Fruit fly (Drosophila melanogaster) whole organism, embryonic: Measurements from ENCODE around the gene Wwox.
A peak's percentile ranks its signal among the peaks of the same experiment; 100 is the strongest.

Experiments
- Ada2b ChIP-seq: fragments of 200-800 bp; sonication (Bioruptor generic); IDR thresholded peaks from 2 replicates; pipeline ENCODE4 v1.3.6; 2022; ENCODE audit warnings: missing biosample characterization, missing genetic modification characterization
- Bteb2 ChIP-seq: fragments of 200-800 bp; sonication (Bioruptor generic); optimal IDR thresholded peaks from 2 replicates; lab custom pipeline; 2016; ENCODE audit warnings: missing biosample characterization, missing genetic modification characterization
- CG1024 ChIP-seq: fragments of 200-800 bp; sonication (Bioruptor generic); IDR thresholded peaks from 2 replicates; pipeline ENCODE4 v1.3.6; 2022; ENCODE audit warnings: missing biosample characterization, missing genetic modification characterization
- CG10274 ChIP-seq: fragments of 200-800 bp; sonication (Bioruptor generic); optimal IDR thresholded peaks from 3 replicates; lab custom pipeline; 2017; ENCODE audit warnings: missing biosample characterization, mild to moderate bottlenecking, missing genetic modification characterization
- CG10366 ChIP-seq: fragments of 200-800 bp; sonication (Bioruptor generic); IDR thresholded peaks from 2 replicates; pipeline ENCODE4 v1.3.6; 2022; ENCODE audit warnings: missing biosample characterization, missing genetic modification characterization
- CG11695 ChIP-seq: fragments of 200-800 bp; sonication (Bioruptor generic); IDR thresholded peaks from 3 replicates; pipeline ENCODE4 v1.3.6; 2022; ENCODE audit warnings: missing biosample characterization, missing genetic modification characterization
- CG11723 ChIP-seq: fragments of 200-800 bp; sonication (Bioruptor generic); optimal IDR thresholded peaks from 2 replicates; lab custom pipeline; 2017; ENCODE audit warnings: missing biosample characterization, mild to moderate bottlenecking, missing genetic modification characterization
- CG12299 ChIP-seq: fragments of 200-800 bp; sonication (Bioruptor generic); optimal IDR thresholded peaks from 2 replicates; lab custom pipeline; 2018; ENCODE audit warnings: missing biosample characterization, mild to moderate bottlenecking, missing genetic modification characterization
- CG13287 ChIP-seq: fragments of 200-800 bp; sonication (Bioruptor generic); IDR thresholded peaks from 2 replicates; pipeline ENCODE4 v1.3.6; 2022; ENCODE audit warnings: missing biosample characterization, missing genetic modification characterization; ENCODE audit not compliant: partially characterized antibody
- CG13624 ChIP-seq: fragments of 200-800 bp; sonication (Bioruptor generic); optimal IDR thresholded peaks from 2 replicates; lab custom pipeline; 2016; ENCODE audit warnings: missing biosample characterization, missing genetic modification characterization
- CG14441 ChIP-seq: fragments of 200-800 bp; sonication (Bioruptor generic); IDR thresholded peaks from 2 replicates; pipeline ENCODE4 v1.3.6; 2022; ENCODE audit warnings: missing biosample characterization, missing genetic modification characterization
- CG14710 ChIP-seq: fragments of 200-800 bp; sonication (Bioruptor generic); optimal IDR thresholded peaks from 3 replicates; lab custom pipeline; 2019; ENCODE audit warnings: missing biosample characterization, mild to moderate bottlenecking, missing genetic modification characterization, moderate library complexity
- CG1603 ChIP-seq: fragments of 200-800 bp; sonication (Bioruptor generic); optimal IDR thresholded peaks from 2 replicates; lab custom pipeline; 2019; ENCODE audit warnings: missing biosample characterization, mild to moderate bottlenecking, missing genetic modification characterization, moderate library complexity
- CG17361 ChIP-seq: fragments of 200-800 bp; sonication (Bioruptor generic); IDR thresholded peaks from 3 replicates; pipeline ENCODE4 v1.3.6; 2022; ENCODE audit warnings: missing biosample characterization, missing genetic modification characterization
- CG2116 ChIP-seq: fragments of 200-800 bp; sonication (Bioruptor generic); optimal IDR thresholded peaks from 3 replicates; lab custom pipeline; 2018; ENCODE audit warnings: missing biosample characterization, mild to moderate bottlenecking, missing genetic modification characterization
- CG30403 ChIP-seq: fragments of 200-800 bp; sonication (Bioruptor generic); optimal IDR thresholded peaks from 3 replicates; lab custom pipeline; 2016; ENCODE audit warnings: missing biosample characterization, missing genetic modification characterization
- CG31441 ChIP-seq: fragments of 200-800 bp; sonication (Bioruptor generic); IDR thresholded peaks from 2 replicates; pipeline ENCODE4 v1.3.6; 2022; ENCODE audit warnings: missing biosample characterization, missing genetic modification characterization
- CG32772 ChIP-seq: fragments of 200-800 bp; sonication (Bioruptor generic); IDR thresholded peaks from 2 replicates; pipeline ENCODE4 v1.3.6; 2022; ENCODE audit warnings: missing biosample characterization, missing genetic modification characterization
- CG3281 ChIP-seq: fragments of 200-800 bp; sonication (Bioruptor generic); optimal IDR thresholded peaks from 3 replicates; lab custom pipeline; 2017; ENCODE audit warnings: missing biosample characterization, mild to moderate bottlenecking, missing genetic modification characterization
- CG34224 ChIP-seq: fragments of 200-800 bp; sonication (Bioruptor generic); IDR thresholded peaks from 3 replicates; pipeline ENCODE4 v1.3.6; 2022; ENCODE audit warnings: missing biosample characterization, missing genetic modification characterization; ENCODE audit not compliant: partially characterized antibody
- CG34376 ChIP-seq: fragments of 200-800 bp; sonication (Bioruptor generic); optimal IDR thresholded peaks from 2 replicates; lab custom pipeline; 2018; ENCODE audit warnings: missing biosample characterization, mild to moderate bottlenecking, missing genetic modification characterization
- CG7745 ChIP-seq: fragments of 200-800 bp; sonication (Bioruptor generic); optimal IDR thresholded peaks from 2 replicates; lab custom pipeline; 2018; ENCODE audit warnings: missing biosample characterization, mild to moderate bottlenecking, missing genetic modification characterization, moderate library complexity
- CG8281 ChIP-seq: fragments of 200-800 bp; sonication (Bioruptor generic); optimal IDR thresholded peaks from 2 replicates; lab custom pipeline; 2018; ENCODE audit warnings: missing biosample characterization, mild to moderate bottlenecking, missing genetic modification characterization, moderate library complexity
- CG9437 ChIP-seq: fragments of 200-800 bp; sonication (Bioruptor generic); optimal IDR thresholded peaks from 2 replicates; lab custom pipeline; 2018; ENCODE audit warnings: missing biosample characterization, mild to moderate bottlenecking, missing genetic modification characterization
- CG9797 ChIP-seq: fragments of 200-800 bp; sonication (Bioruptor generic); optimal IDR thresholded peaks from 3 replicates; lab custom pipeline; 2018; ENCODE audit warnings: missing biosample characterization, mild to moderate bottlenecking, missing genetic modification characterization
- D19B ChIP-seq: fragments of 200-800 bp; sonication (Bioruptor generic); optimal IDR thresholded peaks from 2 replicates; lab custom pipeline; 2017; ENCODE audit warnings: missing biosample characterization, mild to moderate bottlenecking, missing genetic modification characterization
- Dfd ChIP-seq, 2 experiments: fragments of >200 bp; optimal IDR thresholded peaks; 2 replicates each; lab custom pipeline; 2017; ENCODE audit warnings: missing biosample characterization in 2 of 2, missing genetic modification characterization in 2 of 2
- Drgx ChIP-seq: fragments of 200-800 bp; sonication (Bioruptor generic); IDR thresholded peaks from 2 replicates; pipeline ENCODE4 v1.3.6; 2022; ENCODE audit warnings: missing biosample characterization, missing genetic modification characterization
- Hr51 ChIP-seq, 2 experiments: fragments of 200-800 bp; sonication (Bioruptor generic); optimal IDR thresholded peaks; 2 replicates in 1 of 2; 3 replicates in 1 of 2; lab custom pipeline; 2016 to 2018; ENCODE audit warnings: missing biosample characterization in 2 of 2, missing genetic modification characterization in 2 of 2, mild to moderate bottlenecking in 1 of 2, moderate library complexity in 1 of 2
- Jarid2 ChIP-seq: fragments of 200-800 bp; sonication (Bioruptor generic); optimal IDR thresholded peaks from 3 replicates; lab custom pipeline; 2017; ENCODE audit warnings: mild to moderate bottlenecking, missing biosample characterization, missing genetic modification reagents, missing genetic modification characterization
- MESR4 ChIP-seq: fragments of 200-800 bp; sonication (Bioruptor generic); optimal IDR thresholded peaks from 2 replicates; lab custom pipeline; 2018; ENCODE audit warnings: missing biosample characterization, mild to moderate bottlenecking, missing genetic modification characterization, moderate library complexity
- NC2α ChIP-seq: fragments of 200-800 bp; sonication (Bioruptor generic); optimal IDR thresholded peaks from 2 replicates; lab custom pipeline; 2016; ENCODE audit warnings: missing biosample characterization, missing genetic modification characterization
- Sox102F ChIP-seq: fragments of 200-800 bp; sonication (Bioruptor generic); optimal IDR thresholded peaks from 2 replicates; lab custom pipeline; 2018; ENCODE audit warnings: missing biosample characterization, mild to moderate bottlenecking, missing genetic modification characterization, moderate library complexity
- ato ChIP-seq: fragments of 200-800 bp; sonication (Bioruptor generic); IDR thresholded peaks from 2 replicates; pipeline ENCODE4 v1.3.6; 2022; ENCODE audit warnings: missing biosample characterization, missing genetic modification characterization; ENCODE audit not compliant: partially characterized antibody
- cg ChIP-seq: fragments of 200-800 bp; sonication (Bioruptor generic); optimal IDR thresholded peaks from 3 replicates; lab custom pipeline; 2019; ENCODE audit warnings: missing biosample characterization, mild to moderate bottlenecking, missing genetic modification characterization, moderate library complexity
- dmrt99B ChIP-seq: fragments of 200-800 bp; sonication (Bioruptor generic); optimal IDR thresholded peaks from 2 replicates; lab custom pipeline; 2018; ENCODE audit warnings: missing biosample characterization, mild to moderate bottlenecking, missing genetic modification characterization, moderate library complexity
- ems ChIP-seq: fragments of 200-800 bp; sonication (Bioruptor generic); optimal IDR thresholded peaks from 3 replicates; lab custom pipeline; 2016; ENCODE audit warnings: missing biosample characterization, missing genetic modification characterization
- en ChIP-seq: fragments of 200-800 bp; sonication (Bioruptor generic); optimal IDR thresholded peaks from 2 replicates; lab custom pipeline; 2016; ENCODE audit warnings: missing biosample characterization, missing genetic modification characterization
- exex ChIP-seq: fragments of 200-800 bp; sonication (Bioruptor generic); optimal IDR thresholded peaks from 4 replicates; lab custom pipeline; 2018; ENCODE audit warnings: missing biosample characterization, mild to moderate bottlenecking, missing genetic modification characterization, moderate library complexity
- inv ChIP-seq: fragments of 200-800 bp; sonication (Bioruptor generic); IDR thresholded peaks from 2 replicates; pipeline ENCODE4 v1.3.6; 2022; ENCODE audit warnings: missing biosample characterization, missing genetic modification characterization; ENCODE audit not compliant: partially characterized antibody
- nom ChIP-seq: fragments of 200-800 bp; sonication (Bioruptor generic); optimal IDR thresholded peaks from 2 replicates; lab custom pipeline; 2017; ENCODE audit warnings: missing biosample characterization, missing genetic modification characterization, mild to moderate bottlenecking, moderate library complexity, missing genetic modification reagents
- pan ChIP-seq, 4 experiments: fragments of >200 bp in 3 of 4; fragments of 200-800 bp in 1 of 4; sonication (Bioruptor generic) in 1 of 4; optimal IDR thresholded peaks in 3 of 4; IDR thresholded peaks in 1 of 4; 2 replicates each; pipeline versions ENCODE4 v1.3.6 to Lab custom; 2017 to 2022; ENCODE audit warnings: missing biosample characterization in 2 of 4, missing genetic modification characterization in 2 of 4, mixed read lengths in 1 of 4
- prd ChIP-seq, 3 experiments: fragments of >200 bp in 2 of 3; fragments of 200-800 bp in 1 of 3; sonication (Bioruptor generic) in 1 of 3; optimal IDR thresholded peaks in 2 of 3; IDR thresholded peaks in 1 of 3; 2 replicates in 2 of 3; 3 replicates in 1 of 3; pipeline versions ENCODE4 v1.3.6 to Lab custom; 2017 to 2022; ENCODE audit warnings: missing biosample characterization in 1 of 3, missing genetic modification characterization in 1 of 3
- row ChIP-seq: fragments of 200-800 bp; sonication (Bioruptor generic); IDR thresholded peaks from 3 replicates; pipeline ENCODE4 v1.3.6; 2022; ENCODE audit warnings: missing biosample characterization, missing genetic modification characterization
- scrt ChIP-seq: fragments of 200-800 bp; sonication (Bioruptor generic); optimal IDR thresholded peaks from 2 replicates; lab custom pipeline; 2018; ENCODE audit warnings: missing biosample characterization, mild to moderate bottlenecking, missing genetic modification characterization, moderate library complexity
- unpg ChIP-seq: fragments of 200-800 bp; sonication (Bioruptor generic); optimal IDR thresholded peaks from 3 replicates; lab custom pipeline; 2018; ENCODE audit warnings: missing biosample characterization, mild to moderate bottlenecking, missing genetic modification characterization, moderate library complexity

The Wwox gene

DNA sequence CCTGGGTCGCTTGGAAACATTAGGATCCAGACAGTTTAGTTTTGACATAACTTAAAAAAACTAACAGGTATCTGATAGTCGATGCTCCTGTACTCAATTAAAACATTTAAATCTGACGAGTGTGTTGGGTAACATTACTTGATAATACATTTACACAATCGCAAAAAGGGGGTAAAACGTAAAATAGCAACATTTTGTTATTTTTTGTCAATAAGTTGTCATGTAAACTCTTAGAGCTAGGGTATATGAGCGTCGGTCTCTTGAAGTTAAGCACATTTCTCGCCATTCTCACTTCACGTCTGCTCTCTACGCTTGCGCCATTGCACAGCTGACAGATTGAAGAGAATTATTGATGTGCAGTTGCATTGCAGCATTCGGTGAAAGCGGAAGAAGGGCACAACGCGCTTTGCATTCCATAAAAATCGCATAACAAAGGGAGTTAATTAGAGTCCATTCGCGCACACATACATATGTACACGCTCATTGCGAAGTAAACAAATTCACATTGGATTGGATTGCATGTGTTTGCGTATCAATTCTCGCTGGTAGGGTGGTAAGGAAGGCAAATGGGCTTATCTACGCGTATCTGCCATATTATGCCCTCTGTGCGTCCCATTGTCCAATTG lies 19.1 kb downstream of the Wwox start (continued):
- 0 out of 2 replicates have a peak, but pooled peaks have one; percentile 9 for TF ChIP-seq CG32772 (GFP tag; lab: Robert Waterston, UW)
- peak; percentile 28 for TF ChIP-seq scrt (GFP tag; lab: Kevin White, UChicago)
- no peak for TF ChIP-seq pan (optimal IDR thresholded peaks at IDR 0.05; lab: Kevin White, UChicago)
- peak in 1 of 2 experiments; percentile 20 for TF ChIP-seq pan (GFP tag; optimal IDR thresholded peaks at IDR 0.05 in 1 of 2, IDR thresholded peaks at IDR 0.05 in 1 of 2)
- TF ChIP-seq CG10274 (GFP tag; lab: Kevin White, UChicago) = no peak
- peak; percentile 33; the same call in 1 of the 3 replicates for TF ChIP-seq CG17361 (GFP tag; lab: Robert Waterston, UW)
- peak; percentile 20 for TF ChIP-seq dmrt99B (tag; lab: Kevin White, UChicago)
- no peak for TF ChIP-seq CG7745 (tag; lab: Kevin White, UChicago)
- no peak for TF ChIP-seq CG10366 (GFP tag; lab: Robert Waterston, UW)
- peak; percentile 33; the same call in 1 of the 2 replicates for TF ChIP-seq CG13287 (GFP tag; lab: Robert Waterston, UW)
- peak; percentile 8; the same call in 1 of the 2 replicates for TF ChIP-seq ato
- no peak for TF ChIP-seq CG3281 (GFP tag; lab: Kevin White, UChicago)
- peak; percentile 34; the same call in 1 of the 2 replicates for TF ChIP-seq inv (GFP tag; lab: Robert Waterston, UW)
- peak; percentile 21 for TF ChIP-seq Jarid2 (GFP tag; lab: Kevin White, UChicago)
- TF ChIP-seq CG34376 = no peak
- TF ChIP-seq CG11695 (GFP tag; lab: Robert Waterston, UW) = 0 out of 3 replicates have a peak, but pooled peaks have one; percentile 36
- TF ChIP-seq CG9797 (GFP tag; lab: Kevin White, UChicago) = no peak
- peak; percentile 67 for TF ChIP-seq exex (tag; lab: Kevin White, UChicago)
- TF ChIP-seq MESR4 (GFP tag; lab: Kevin White, UChicago) = no peak
- peak; percentile 63 for TF ChIP-seq row (GFP tag; lab: Robert Waterston, UW)
- peak; percentile 21 for TF ChIP-seq CG9437 (GFP tag; lab: Kevin White, UChicago)
- no peak for TF ChIP-seq prd (optimal IDR thresholded peaks at IDR 0.05; lab: Kevin White, UChicago)
- 0 out of 3 replicates have a peak, but pooled peaks have one; percentile 22 for TF ChIP-seq prd (GFP tag; IDR thresholded peaks at IDR 0.05; lab: Robert Waterston, UW)
- TF ChIP-seq Hr51 (GFP tag; optimal IDR thresholded peaks at IDR 0.05; lab: Kevin White, UChicago) = peak in 1 of 2 experiments; percentile 22
- TF ChIP-seq Dfd (GFP tag; optimal IDR thresholded peaks at IDR 0.05; lab: Kevin White, UChicago) = no peak
- peak; percentile 27 for TF ChIP-seq CG30403 (GFP tag; lab: Kevin White, UChicago)
- TF ChIP-seq Ada2b (GFP tag; lab: Robert Waterston, UW) = 0 out of 2 replicates have a peak, but pooled peaks have one; percentile 12
- TF ChIP-seq CG12299 (tag; lab: Kevin White, UChicago) = no peak
- peak; percentile 18; the same call in 1 of the 3 replicates for TF ChIP-seq CG34224
- 0 out of 2 replicates have a peak, but pooled peaks have one; percentile 8 for TF ChIP-seq CG14441 (GFP tag; lab: Robert Waterston, UW)
- peak; percentile 12 for TF ChIP-seq Sox102F (GFP tag; lab: Kevin White, UChicago)
- TF ChIP-seq ems (GFP tag; lab: Kevin White, UChicago) = no peak
- TF ChIP-seq Drgx (GFP tag; lab: Robert Waterston, UW) = peak; percentile 39
- TF ChIP-seq nom (GFP tag; lab: Kevin White, UChicago) = peak; percentile 10
- TF ChIP-seq en (GFP tag; lab: Kevin White, UChicago) = peak; percentile 9
- 0 out of 2 replicates have a peak, but pooled peaks have one; percentile 15 for TF ChIP-seq CG31441
- TF ChIP-seq unpg (GFP tag; lab: Kevin White, UChicago) = peak; percentile 21
- peak; percentile 13 for TF ChIP-seq CG1603
- no peak for TF ChIP-seq CG1024 (GFP tag; lab: Robert Waterston, UW)
- peak; percentile 34 for TF ChIP-seq CG13624 (GFP tag; lab: Kevin White, UChicago)
- peak; percentile 9 for TF ChIP-seq Bteb2
- peak; percentile 22 for TF ChIP-seq cg (GFP tag; lab: Kevin White, UChicago)
- no peak for TF ChIP-seq CG11723
- peak; percentile 7 for TF ChIP-seq CG14710
- TF ChIP-seq NC2α (GFP tag; lab: Kevin White, UChicago) = no peak
- peak; percentile 79 for TF ChIP-seq D19B (GFP tag; lab: Kevin White, UChicago)
- TF ChIP-seq CG2116 (GFP tag; lab: Kevin White, UChicago) = no peak
- TF ChIP-seq CG8281 (tag; lab: Kevin White, UChicago) = peak; percentile 92
